Worm (Caenorhabditis elegans) whole organism, dauer: Measurements from ENCODE around the gene K05F1.6.
"Not testable (repeated sequence)": the region's sequence is repeated elsewhere in the genome, so short reads cannot be mapped to it uniquely, and the experiment has no call there.

Experiments used
- unc-62 ChIP-seq: sonication (generic microtip); optimal IDR thresholded peaks from 2 replicates; lab custom pipeline; 2017; ENCODE audit warnings: missing biosample characterization, missing genetic modification reagents, missing genetic modification characterization

K05F1.6 gene

ce11 chrII:5781935-5782921 is at the start of gene K05F1.6:
TSS of gene K05F1.6 (plus strand) at chrII:5782520.
- no peak for TF ChIP-seq unc-62 (GFP tag; lab: Kevin White, UChicago)

- TF ChIP-seq unc-62 (GFP tag; lab: Kevin White, UChicago) = no peak
Measured at ce11 chrII:5734883-5735282, 47.4 kb upstream of the K05F1.6 start.

- no peak for TF ChIP-seq unc-62 (GFP tag; lab: Kevin White, UChicago)
Measured at ce11 chrII:5735744-5736143, 46.6 kb upstream of the K05F1.6 start.

ce11 chrII:5736599-5736998 is 45.7 kb upstream of the K05F1.6 start:
- no peak for TF ChIP-seq unc-62 (GFP tag; lab: Kevin White, UChicago)

ce11 chrII:5738795-5739194 is 43.5 kb upstream of the K05F1.6 start, which contains the start of gene hlh-14:
TSS of gene hlh-14 (minus strand) at chrII:5738895.
- no peak for TF ChIP-seq unc-62 (GFP tag; lab: Kevin White, UChicago)

ce11 chrII:5742767-5743166 is 39.6 kb upstream of the K05F1.6 start:
- TF ChIP-seq unc-62 (GFP tag; lab: Kevin White, UChicago) = no peak

ce11 chrII:5744342-5744741 is 38.0 kb upstream of the K05F1.6 start:
- no peak for TF ChIP-seq unc-62 (GFP tag; lab: Kevin White, UChicago)

- TF ChIP-seq unc-62 (GFP tag; lab: Kevin White, UChicago) = no peak
Measured at ce11 chrII:5745088-5745487, 37.2 kb upstream of the K05F1.6 start, which contains the start of gene F10C1.9. TSS of gene F10C1.9 (minus strand) at chrII:5745284.

ce11 chrII:5747312-5747711 is 35.0 kb upstream of the K05F1.6 start:
- TF ChIP-seq unc-62 (GFP tag; lab: Kevin White, UChicago) = no peak

ce11 chrII:5748395-5748794 is 33.9 kb upstream of the K05F1.6 start:
- no peak for TF ChIP-seq unc-62 (GFP tag; lab: Kevin White, UChicago)

- no peak for TF ChIP-seq unc-62 (GFP tag; lab: Kevin White, UChicago)
Measured at ce11 chrII:5749733-5750238, 32.5 kb upstream of the K05F1.6 start, which contains the start of gene ifb-2. TSS of gene ifb-2 (plus strand) at chrII:5750188.

ce11 chrII:5751353-5751752 is 31.0 kb upstream of the K05F1.6 start:
- TF ChIP-seq unc-62 (GFP tag; lab: Kevin White, UChicago) = no peak

- no peak for TF ChIP-seq unc-62 (GFP tag; lab: Kevin White, UChicago)
Measured at ce11 chrII:5754168-5754567, 28.2 kb upstream of the K05F1.6 start, which contains the start of gene F10C1.8. TSS of gene F10C1.8 (plus strand) at chrII:5754468.

ce11 chrII:5757656-5758055 is 24.7 kb upstream of the K05F1.6 start, which contains the start of the genes F10C1.3 and F10C1.23:
TSS of gene F10C1.3 (minus strand) at chrII:5757756.
TSS of gene F10C1.23 (plus strand) at chrII:5758040.
- TF ChIP-seq unc-62 (GFP tag; lab: Kevin White, UChicago) = not testable (repeated sequence)

ce11 chrII:5765318-5765717 is 17.0 kb upstream of the K05F1.6 start, which contains the start of gene ifb-1:
TSS of gene ifb-1 (plus strand) at chrII:5765618.
- no peak for TF ChIP-seq unc-62 (GFP tag; lab: Kevin White, UChicago)

- TF ChIP-seq unc-62 (GFP tag; lab: Kevin White, UChicago) = no peak
Measured at ce11 chrII:5768274-5768820, 14.0 kb upstream of the K05F1.6 start.
